Worm (Caenorhabditis elegans) whole organism, mixed stage, embryonic: Measurements from ENCODE around the gene F01F1.14.

Experiments
- M03D4.4 ChIP-seq: sonication (generic microtip); optimal IDR thresholded peaks from 2 replicates; lab custom pipeline; 2017; ENCODE audit warnings: mild to moderate bottlenecking, missing genetic modification characterization, missing compliant biosample characterization
- bed-3 ChIP-seq: fragments of 200-800 bp; sonication (Bioruptor generic); optimal IDR thresholded peaks from 3 replicates; lab custom pipeline; 2018; ENCODE audit warnings: mild to moderate bottlenecking, missing genetic modification characterization, moderate library complexity, missing compliant biosample characterization
- blmp-1 ChIP-seq: fragments of 150-350 bp; optimal IDR thresholded peaks from 2 replicates; lab custom pipeline; 2014; ENCODE audit warnings: missing biosample characterization, missing genetic modification characterization
- ceh-43 ChIP-seq: fragments of 200-800 bp; sonication (Bioruptor generic); optimal IDR thresholded peaks from 2 replicates; lab custom pipeline; 2018; ENCODE audit warnings: mild to moderate bottlenecking, missing genetic modification characterization, moderate library complexity, missing compliant biosample characterization
- ceh-83 ChIP-seq: fragments of 200-800 bp; sonication (Bioruptor generic); optimal IDR thresholded peaks from 2 replicates; lab custom pipeline; 2018; ENCODE audit warnings: mild to moderate bottlenecking, missing genetic modification characterization, missing compliant biosample characterization
- ces-1 ChIP-seq: fragments of 150-350 bp; optimal IDR thresholded peaks from 2 replicates; lab custom pipeline; 2014; ENCODE audit warnings: missing biosample characterization, missing genetic modification reagents, missing genetic modification characterization
- cnd-1 ChIP-seq: fragments of 200-800 bp; sonication (Bioruptor generic); optimal IDR thresholded peaks from 2 replicates; lab custom pipeline; 2018; ENCODE audit warnings: mild to moderate bottlenecking, missing genetic modification characterization, missing compliant biosample characterization
- elt-1 ChIP-seq: sonication (generic microtip); optimal IDR thresholded peaks from 2 replicates; lab custom pipeline; 2017; ENCODE audit warnings: missing genetic modification characterization, mild to moderate bottlenecking, missing compliant biosample characterization, antibody characterized with exemption, moderate library complexity, borderline replicate concordance; ENCODE audit not compliant: insufficient read depth
- elt-3 ChIP-seq: fragments of 150-350 bp; optimal IDR thresholded peaks from 2 replicates; lab custom pipeline; 2014; ENCODE audit warnings: missing biosample characterization, missing genetic modification characterization
- ham-2 ChIP-seq: fragments of 200-800 bp; sonication (Bioruptor generic); optimal IDR thresholded peaks from 2 replicates; lab custom pipeline; 2018; ENCODE audit warnings: mild to moderate bottlenecking, missing genetic modification characterization, missing compliant biosample characterization
- hlh-1 ChIP-seq: fragments of 150-350 bp; optimal IDR thresholded peaks from 2 replicates; lab custom pipeline; 2014; ENCODE audit warnings: missing biosample characterization, missing genetic modification reagents, missing genetic modification characterization
- lin-13 ChIP-seq: fragments of 150-350 bp; optimal IDR thresholded peaks from 2 replicates; lab custom pipeline; 2014; ENCODE audit warnings: missing biosample characterization, missing genetic modification characterization
- lin-32 ChIP-seq: fragments of 200-800 bp; sonication (Bioruptor generic); optimal IDR thresholded peaks from 2 replicates; lab custom pipeline; 2018; ENCODE audit warnings: mild to moderate bottlenecking, missing genetic modification characterization, missing compliant biosample characterization
- lsy-2 ChIP-seq: fragments of 150-350 bp; optimal IDR thresholded peaks from 2 replicates; lab custom pipeline; 2014; ENCODE audit warnings: missing biosample characterization, missing genetic modification characterization
- mep-1 ChIP-seq: fragments of 150-350 bp; optimal IDR thresholded peaks from 2 replicates; lab custom pipeline; 2017; ENCODE audit warnings: missing biosample characterization, missing genetic modification reagents, missing genetic modification characterization, inconsistent platforms
- nhr-12 ChIP-seq: fragments of 150-350 bp; optimal IDR thresholded peaks from 2 replicates; lab custom pipeline; 2014; ENCODE audit warnings: missing biosample characterization, missing genetic modification characterization
- nhr-2 ChIP-seq: fragments of 150-350 bp; optimal IDR thresholded peaks from 2 replicates; lab custom pipeline; 2014; ENCODE audit warnings: missing biosample characterization, missing genetic modification characterization
- nhr-237 ChIP-seq: fragments of 150-350 bp; optimal IDR thresholded peaks from 2 replicates; lab custom pipeline; 2014; ENCODE audit warnings: missing biosample characterization, missing genetic modification characterization
- nhr-28 ChIP-seq: fragments of 150-350 bp; optimal IDR thresholded peaks from 2 replicates; lab custom pipeline; 2014; ENCODE audit warnings: missing biosample characterization, missing genetic modification characterization
- nhr-76 ChIP-seq: sonication (generic microtip); optimal IDR thresholded peaks from 2 replicates; lab custom pipeline; 2017; ENCODE audit warnings: missing biosample characterization, missing genetic modification characterization
- pha-4 ChIP-seq: fragments of 150-350 bp; optimal IDR thresholded peaks from 2 replicates; lab custom pipeline; 2018; ENCODE audit warnings: missing biosample characterization, missing genetic modification reagents, missing genetic modification characterization
- snpc-4 ChIP-seq: fragments of 150-350 bp; optimal IDR thresholded peaks from 2 replicates; lab custom pipeline; 2014; ENCODE audit warnings: missing biosample characterization, missing genetic modification characterization
- tbx-8 ChIP-seq: fragments of 200-800 bp; sonication (Bioruptor generic); optimal IDR thresholded peaks from 2 replicates; lab custom pipeline; 2018; ENCODE audit warnings: mild to moderate bottlenecking, missing genetic modification characterization, moderate library complexity, missing compliant biosample characterization
- unc-120 ChIP-seq: sonication (generic microtip); optimal IDR thresholded peaks from 2 replicates; lab custom pipeline; 2017; ENCODE audit warnings: missing genetic modification characterization, missing compliant biosample characterization; ENCODE audit not compliant: poor library complexity, severe bottlenecking
- unc-39 ChIP-seq: fragments of 150-350 bp; optimal IDR thresholded peaks from 2 replicates; lab custom pipeline; 2014; ENCODE audit warnings: missing biosample characterization, missing genetic modification characterization
- unc-62 ChIP-seq: fragments of 150-350 bp; optimal IDR thresholded peaks from 2 replicates; lab custom pipeline; 2014; ENCODE audit warnings: missing biosample characterization, missing genetic modification reagents, missing genetic modification characterization
- zip-8 ChIP-seq: fragments of 150-350 bp; optimal IDR thresholded peaks from 2 replicates; lab custom pipeline; 2014; ENCODE audit warnings: missing biosample characterization, missing genetic modification characterization
- ztf-11 ChIP-seq: fragments of 150-350 bp; optimal IDR thresholded peaks from 2 replicates; lab custom pipeline; 2014; ENCODE audit warnings: missing biosample characterization, missing genetic modification characterization

Gene F01F1.14

DNA sequence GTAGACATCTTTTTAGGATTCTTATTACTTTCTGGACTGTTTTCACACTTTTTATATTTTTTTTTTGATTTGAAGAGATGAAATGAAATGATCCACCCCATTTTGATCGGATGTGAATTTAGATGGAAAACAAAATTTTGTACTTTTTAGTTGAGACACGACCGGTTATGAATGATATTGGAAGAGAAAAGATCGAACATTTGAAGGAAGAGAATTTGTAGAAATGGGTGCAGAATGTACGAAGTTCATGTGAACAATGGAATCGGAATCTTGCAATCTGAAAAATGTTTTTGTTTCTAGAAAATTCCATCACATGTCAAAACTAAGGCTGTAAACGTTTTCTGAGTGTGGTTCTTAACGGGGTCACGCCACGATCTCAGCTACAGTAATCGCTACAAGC lies at the start of gene F01F1.14:
Gene F01F1.14 (minus strand): TSS at position 101 of the 400 bp plus-strand sequence.
- no peak for TF ChIP-seq elt-3
- no peak for TF ChIP-seq ceh-43 (GFP tag; lab: Kevin White, UChicago)
- TF ChIP-seq cnd-1: no peak
- no peak for TF ChIP-seq snpc-4 (tag; lab: Kevin White, UChicago)
- TF ChIP-seq unc-62 (GFP tag; lab: Kevin White, UChicago): no peak
- TF ChIP-seq nhr-28 (tag; lab: Kevin White, UChicago): no peak
- TF ChIP-seq hlh-1 (tag; lab: Kevin White, UChicago): no peak
- TF ChIP-seq unc-120 (tag; lab: Kevin White, UChicago): no peak
- no peak for TF ChIP-seq ztf-11 (tag; lab: Kevin White, UChicago)
- TF ChIP-seq M03D4.4 (tag; lab: Kevin White, UChicago): no peak

DNA sequence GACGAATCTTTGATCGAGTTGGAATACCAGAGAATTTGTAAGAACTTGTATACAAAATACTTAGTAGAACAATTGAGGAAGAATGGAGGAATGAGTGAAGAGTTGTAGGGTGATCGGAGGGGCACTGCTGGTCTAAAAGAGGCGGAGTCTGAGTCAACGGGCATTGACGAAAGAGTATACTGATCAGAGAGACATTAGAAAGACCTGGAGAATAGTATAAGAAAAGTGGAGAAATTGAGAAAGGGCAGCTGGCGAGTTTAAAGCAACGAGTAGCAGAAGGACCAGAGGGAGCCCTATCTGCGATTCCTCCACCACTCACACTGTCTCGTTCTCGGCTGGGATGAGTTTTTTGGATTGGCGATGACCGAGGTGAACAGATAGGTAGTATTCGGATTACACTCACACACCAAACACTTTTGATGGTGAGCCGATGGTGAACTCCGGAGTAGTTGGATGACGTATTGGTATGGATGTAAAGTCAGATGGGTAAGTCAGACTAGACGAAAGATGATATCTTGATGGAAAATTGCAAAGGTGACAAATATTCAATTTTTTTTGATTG lies 48.8 kb upstream of the F01F1.14 start, which contains the start of gene EGAP1.5:
Gene EGAP1.5 (plus strand): TSS at position 289 of the 562 bp plus-strand sequence.
- no peak for TF ChIP-seq bed-3 (GFP tag; lab: Kevin White, UChicago)
- peak; percentile 62 for TF ChIP-seq unc-62 (GFP tag; lab: Kevin White, UChicago)
- TF ChIP-seq unc-120 (tag; lab: Kevin White, UChicago): peak; percentile 81
- TF ChIP-seq hlh-1 (tag; lab: Kevin White, UChicago): peak; percentile 97
- TF ChIP-seq, all 35 proteins: peak for 3

DNA sequence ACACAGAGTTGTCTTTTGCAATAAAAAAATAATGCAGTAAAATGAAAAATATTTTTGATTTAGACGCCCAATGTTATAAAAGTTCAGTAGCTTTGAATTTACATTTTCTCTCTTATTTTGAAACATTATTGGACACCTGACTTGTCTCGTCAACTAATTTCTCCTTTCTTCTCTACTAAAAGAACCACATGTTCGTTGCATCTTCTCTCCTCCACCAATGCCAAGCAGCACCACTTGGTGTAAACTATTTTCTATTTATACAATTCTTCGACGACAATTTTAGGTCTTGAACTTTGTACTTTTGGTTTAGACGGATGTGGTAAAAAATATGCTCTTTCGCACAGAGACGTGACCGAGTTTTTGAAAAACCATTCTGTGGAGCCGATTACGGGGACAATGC lies 47.9 kb upstream of the F01F1.14 start:
- no peak for TF ChIP-seq pha-4 (tag; lab: Kevin White, UChicago)
- TF ChIP-seq unc-62 (GFP tag; lab: Kevin White, UChicago): peak; percentile 27
- no peak for TF ChIP-seq nhr-76 (tag; lab: Kevin White, UChicago)
- peak; percentile 95 for TF ChIP-seq hlh-1 (tag; lab: Kevin White, UChicago)
- TF ChIP-seq unc-120 (tag; lab: Kevin White, UChicago): peak; percentile 17
- no peak for TF ChIP-seq blmp-1 (tag; lab: Kevin White, UChicago)
- TF ChIP-seq nhr-237 (tag; lab: Kevin White, UChicago): no peak
- no peak for TF ChIP-seq nhr-2
- TF ChIP-seq ceh-83: no peak

DNA sequence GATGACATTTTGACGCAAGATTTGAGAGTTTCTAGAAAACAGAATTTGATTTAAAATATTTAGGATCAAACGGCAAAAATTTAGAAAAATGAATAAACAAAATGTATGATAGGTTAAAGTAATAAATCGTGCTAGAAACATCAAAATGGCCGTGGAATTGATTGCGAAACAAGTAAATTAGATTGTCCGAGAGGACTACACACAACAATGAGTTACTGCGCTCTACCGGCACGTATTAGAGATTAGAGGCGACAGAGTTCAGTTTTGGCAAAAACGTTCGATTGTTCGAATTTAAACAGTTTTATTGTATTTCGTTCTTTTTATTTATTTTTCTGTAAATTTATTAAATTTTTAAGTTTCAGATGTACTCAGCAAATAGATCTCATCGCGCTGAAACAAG lies 43.0 kb upstream of the F01F1.14 start, which contains the start of the genes dnc-2 and bcl-7:
Gene dnc-2 (minus strand): TSS at position 33 of the 400 bp plus-strand sequence.
Gene bcl-7 (plus strand): TSS at position 363 of the 400 bp plus-strand sequence.
- peak; percentile 9 for TF ChIP-seq lin-13 (tag; lab: Kevin White, UChicago)
- TF ChIP-seq pha-4 (tag; lab: Kevin White, UChicago): peak; percentile 1
- TF ChIP-seq mep-1 (tag; lab: Kevin White, UChicago): peak; percentile 4
- no peak for TF ChIP-seq ham-2 (GFP tag; lab: Kevin White, UChicago)
- peak; percentile 72 for TF ChIP-seq ces-1 (GFP tag; lab: Kevin White, UChicago)
- TF ChIP-seq, all 35 proteins: peak for 4

- TF ChIP-seq nhr-2 (no peak), tbx-8 (no peak), zip-8 (tag; lab: Kevin White, UChicago) (no peak), nhr-28 (tag; lab: Kevin White, UChicago) (no peak), nhr-76 (tag; lab: Kevin White, UChicago) (no peak), lin-32 (GFP tag; lab: Kevin White, UChicago) (no peak), unc-39 (tag; lab: Kevin White, UChicago) (no peak), ceh-43 (GFP tag; lab: Kevin White, UChicago) (no peak), lsy-2 (no peak), cnd-1 (no peak), ces-1 (GFP tag; lab: Kevin White, UChicago) (no peak), mep-1 (tag; lab: Kevin White, UChicago) (no peak), unc-120 (tag; lab: Kevin White, UChicago) (no peak), elt-1 (tag; lab: Kevin White, UChicago) (no peak), bed-3 (GFP tag; lab: Kevin White, UChicago) (no peak), nhr-12 (no peak)
- TF ChIP-seq, all 35 proteins: peak for 0
Observed at ce11 chrIII:5922236-5922635, 39.5 kb upstream of the F01F1.14 start.
